Worm (Caenorhabditis elegans): Measurements from ENCODE around the gene F59E11.2.
A peak's percentile ranks its signal among the peaks of the same experiment; 100 is the strongest.

F59E11.2 gene

DNA sequence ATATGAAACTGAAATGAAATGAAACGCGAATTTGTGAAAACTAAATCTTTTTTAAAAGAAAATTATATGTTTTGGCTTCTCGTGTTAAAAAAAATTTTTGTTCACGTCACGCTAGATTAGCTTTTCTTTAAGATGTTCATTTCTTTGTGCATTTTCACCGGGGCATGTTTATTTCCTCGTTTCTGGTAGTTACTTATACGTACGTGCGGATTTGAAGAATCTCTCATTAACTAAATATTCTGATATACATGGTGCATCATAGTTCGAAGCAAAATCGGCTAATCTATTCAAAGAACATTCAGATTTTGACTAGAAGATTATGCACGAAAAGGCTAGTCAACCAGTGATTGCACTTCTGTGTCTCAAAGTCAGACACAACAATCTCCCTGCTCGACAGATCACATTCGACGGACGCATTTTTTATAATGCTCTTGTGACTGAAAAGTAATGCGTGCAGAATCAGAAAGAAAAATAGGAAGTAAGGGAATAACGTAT, 46.3 kb downstream of the F59E11.2 start, which contains the start of gene C25E10.17:
Gene C25E10.17, minus strand, starts transcription at position 51 of the 495 bp plus-strand sequence.
- TF ChIP-seq nhr-21 (tag; optimal IDR thresholded peaks at IDR 0.05) (peak; percentile 26), C34F6.9 (tag; optimal IDR thresholded peaks at IDR 0.05) (no peak), gmeb-1 (tag; optimal IDR thresholded peaks at IDR 0.05) (no peak)

DNA sequence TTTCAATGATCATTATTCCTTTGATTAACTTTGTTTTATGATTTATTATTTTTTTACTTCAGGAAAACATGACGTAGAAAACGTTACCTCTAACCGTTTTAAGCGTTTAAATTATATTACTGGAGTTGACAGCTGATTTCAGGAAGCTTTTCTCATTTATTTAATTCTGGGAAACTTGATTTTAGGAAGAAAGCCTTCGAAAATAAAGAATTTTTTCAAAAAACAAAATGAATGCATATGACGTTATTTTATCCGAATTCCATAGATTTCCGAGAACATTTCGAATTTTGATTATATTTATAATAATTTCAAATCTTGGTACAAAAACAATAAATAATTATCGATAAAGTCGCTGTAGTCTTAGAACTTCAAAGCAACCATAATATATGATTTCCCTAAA, 48.0 kb downstream of the F59E11.2 start:
- TF ChIP-seq fos-1 (tag; optimal IDR thresholded peaks at IDR 0.05), result no peak
- no peak for TF ChIP-seq zag-1 (tag; optimal IDR thresholded peaks at IDR 0.05)
- no peak for TF ChIP-seq nhr-6 (tag; optimal IDR thresholded peaks at IDR 0.05)
- TF ChIP-seq F13H6.1 (tag; optimal IDR thresholded peaks at IDR 0.05), result no peak
- TF ChIP-seq nhr-23 (tag; optimal IDR thresholded peaks at IDR 0.05), result no peak
- no peak for TF ChIP-seq C34F6.9 (tag; optimal IDR thresholded peaks at IDR 0.05)
- TF ChIP-seq crh-2 (tag; optimal IDR thresholded peaks at IDR 0.05), result no peak
- TF ChIP-seq skn-1 (tag; optimal IDR thresholded peaks at IDR 0.05), result no peak
- no peak for TF ChIP-seq nhr-77 (tag; optimal IDR thresholded peaks at IDR 0.05)
- no peak for TF ChIP-seq mab-5 (tag; optimal IDR thresholded peaks at IDR 0.05)
- no peak for TF ChIP-seq peb-1 (tag; optimal IDR thresholded peaks at IDR 0.05)
- TF ChIP-seq lin-11 (tag; optimal IDR thresholded peaks at IDR 0.05), result no peak
- no peak for TF ChIP-seq ztf-1 (GFP tag; conservative IDR thresholded peaks at IDR 0.05)
- TF ChIP-seq lin-13 (GFP tag; optimal IDR thresholded peaks at IDR 0.05), result no peak
- TF ChIP-seq R02D3.7 (tag; optimal IDR thresholded peaks at IDR 0.05), result no peak
- no peak for TF ChIP-seq nhr-11 (tag; optimal IDR thresholded peaks at IDR 0.05)
- no peak for TF ChIP-seq sem-4 (tag; optimal IDR thresholded peaks at IDR 0.05)
- no peak for TF ChIP-seq snpc-4 (tag; optimal IDR thresholded peaks at IDR 0.05)
- no peak for TF ChIP-seq nhr-21 (tag; optimal IDR thresholded peaks at IDR 0.05)
- TF ChIP-seq lsy-2 (tag; optimal IDR thresholded peaks at IDR 0.05), result no peak

DNA sequence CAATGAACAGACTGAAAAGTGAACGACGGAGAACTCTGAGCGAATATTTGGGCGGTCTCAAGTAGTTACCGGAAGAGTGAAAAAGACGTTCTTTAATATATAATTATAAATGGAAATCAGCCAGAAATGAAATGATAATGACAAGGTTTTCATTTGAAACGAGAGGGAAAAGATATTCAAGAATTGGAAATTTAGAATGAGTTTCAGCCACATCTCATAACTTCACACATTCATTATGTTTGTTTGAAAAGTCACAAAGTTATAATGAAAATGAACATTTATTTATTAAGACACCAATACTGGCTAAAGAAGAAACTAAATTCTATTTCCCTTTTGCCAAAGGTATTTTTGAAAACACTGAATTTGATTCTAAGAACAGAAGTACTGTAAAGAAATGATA, 49.8 kb downstream of the F59E11.2 start, which contains the start of gene C25E10.7:
Gene C25E10.7, minus strand, starts transcription at position 101 of the 400 bp plus-strand sequence.
- TF ChIP-seq lin-11 (tag; optimal IDR thresholded peaks at IDR 0.05) (no peak), dmd-4 (tag; optimal IDR thresholded peaks at IDR 0.05) (no peak), alr-1 (tag; optimal IDR thresholded peaks at IDR 0.05) (no peak)

Data from whole organism, L2 larva.